ENCODE assay signal across 5 worm cellular contexts in genomic region chrIV:7723555-7723954, ce11.
TF ChIP-seq lines count a peak whose summit lies in the region.

No protein-coding gene starts in this region.

TF ChIP-seq in whole organism, L1 larva, 84 proteins besides CTCF, POLR2A, EP300 and RAD21:
- peak; percentile 16 for TF ChIP-seq nhr-71 (tag; optimal IDR thresholded peaks at IDR 0.05; lab: Kevin White, UChicago)
- peak; percentile 41 for TF ChIP-seq rnt-1 (tag; optimal IDR thresholded peaks at IDR 0.05; lab: Kevin White, UChicago)
- no peak for TF ChIP-seq nhr-84 (tag; optimal IDR thresholded peaks at IDR 0.05; lab: Kevin White, UChicago)
- TF ChIP-seq nhr-47 (tag; optimal IDR thresholded peaks at IDR 0.05; lab: Kevin White, UChicago): no peak

TF ChIP-seq in whole organism, L2 larva, 48 proteins besides CTCF, POLR2A, EP300 and RAD21:
- TF ChIP-seq F13H6.1 (tag; optimal IDR thresholded peaks at IDR 0.05; lab: Kevin White, UChicago) (peak; percentile 24), nhr-11 (tag; optimal IDR thresholded peaks at IDR 0.05; lab: Kevin White, UChicago) (no peak), unc-62 (GFP tag; optimal IDR thresholded peaks at IDR 0.05; lab: Kevin White, UChicago) (no peak), nhr-21 (tag; optimal IDR thresholded peaks at IDR 0.05; lab: Kevin White, UChicago) (no peak), nhr-23 (tag; optimal IDR thresholded peaks at IDR 0.05; lab: Kevin White, UChicago) (no peak), lsy-2 (tag; optimal IDR thresholded peaks at IDR 0.05; lab: Kevin White, UChicago) (peak in 1 of 2 experiments; percentile 20), nhr-77 (tag; optimal IDR thresholded peaks at IDR 0.05; lab: Kevin White, UChicago) (no peak), mab-5 (tag; optimal IDR thresholded peaks at IDR 0.05; lab: Kevin White, UChicago) (peak; percentile 48), unc-55 (GFP tag; optimal IDR thresholded peaks at IDR 0.05; lab: Kevin White, UChicago) (no peak), skn-1 (tag; optimal IDR thresholded peaks at IDR 0.05; lab: Kevin White, UChicago) (no peak), unc-39 (tag; optimal IDR thresholded peaks at IDR 0.05; lab: Kevin White, UChicago) (no peak)

TF ChIP-seq in whole organism, L3 larva, 47 proteins besides CTCF, POLR2A, EP300 and RAD21:
- TF ChIP-seq ztf-11 (tag; optimal IDR thresholded peaks at IDR 0.05; lab: Kevin White, UChicago) (no peak), hmg-11 (tag; optimal IDR thresholded peaks at IDR 0.05; lab: Kevin White, UChicago) (no peak), egl-5 (tag; optimal IDR thresholded peaks at IDR 0.05; lab: Kevin White, UChicago) (peak; percentile 76)
TF ChIP-seq in whole organism, L3 larva: peak in this region for 1.

TF ChIP-seq in whole organism, late embryonic, 69 proteins besides CTCF, POLR2A, EP300 and RAD21:
- TF ChIP-seq fax-1 (tag; optimal IDR thresholded peaks at IDR 0.05; lab: Kevin White, UChicago) (no peak), hlh-8 (tag; optimal IDR thresholded peaks at IDR 0.05; lab: Kevin White, UChicago) (no peak), odd-2 (tag; optimal IDR thresholded peaks at IDR 0.05; lab: Kevin White, UChicago) (no peak), mec-3 (tag; optimal IDR thresholded peaks at IDR 0.05; lab: Kevin White, UChicago; ENCODE audit: borderline replicate concordance) (no peak), lin-11 (tag; optimal IDR thresholded peaks at IDR 0.05; lab: Kevin White, UChicago) (no peak), rnt-1 (tag; optimal IDR thresholded peaks at IDR 0.05; lab: Kevin White, UChicago) (peak; percentile 22), ceh-18 (tag; optimal IDR thresholded peaks at IDR 0.05; lab: Kevin White, UChicago) (peak; percentile 44), unc-55 (GFP tag; optimal IDR thresholded peaks at IDR 0.05; lab: Kevin White, UChicago) (peak; percentile 95), ref-2 (tag; optimal IDR thresholded peaks at IDR 0.05; lab: Kevin White, UChicago) (no peak), ceh-45 (GFP tag; IDR thresholded peaks at IDR 0.05; lab: Robert Waterston, UW) (no peak)

TF ChIP-seq in whole organism, mixed stage, embryonic, 35 proteins besides CTCF, POLR2A, EP300 and RAD21:
- TF ChIP-seq ces-1 (GFP tag; optimal IDR thresholded peaks at IDR 0.05; lab: Kevin White, UChicago) (no peak), elt-3 (tag; optimal IDR thresholded peaks at IDR 0.05; lab: Kevin White, UChicago) (no peak), nhr-28 (tag; optimal IDR thresholded peaks at IDR 0.05; lab: Kevin White, UChicago) (no peak), nhr-2 (tag; optimal IDR thresholded peaks at IDR 0.05; lab: Kevin White, UChicago) (no peak), hlh-1 (tag; optimal IDR thresholded peaks at IDR 0.05; lab: Kevin White, UChicago) (no peak), unc-62 (GFP tag; optimal IDR thresholded peaks at IDR 0.05; lab: Kevin White, UChicago) (peak; percentile 95), M03D4.4 (tag; optimal IDR thresholded peaks at IDR 0.05; lab: Kevin White, UChicago) (no peak), lin-32 (GFP tag; optimal IDR thresholded peaks at IDR 0.05; lab: Kevin White, UChicago) (no peak), mep-1 (tag; optimal IDR thresholded peaks at IDR 0.05; lab: Kevin White, UChicago) (no peak), mab-5 (tag; optimal IDR thresholded peaks at IDR 0.05; lab: Kevin White, UChicago) (peak; percentile 5), nhr-76 (tag; optimal IDR thresholded peaks at IDR 0.05; lab: Kevin White, UChicago) (no peak), tbx-8 (GFP tag; optimal IDR thresholded peaks at IDR 0.05; lab: Kevin White, UChicago) (no peak), unc-120 (tag; optimal IDR thresholded peaks at IDR 0.05; lab: Kevin White, UChicago; ENCODE audit: poor library complexity, severe bottlenecking) (no peak), ceh-39 (tag; optimal IDR thresholded peaks at IDR 0.05; lab: Kevin White, UChicago) (no peak)

Comparison
In these comparisons a context has a peak if more than half of its experiments do, and no peak if none do; other contexts are left out.
1. Of the 10 proteins assayed by ChIP-seq in both whole organism, L1 larva and whole organism, late embryonic: peak only in whole organism, L1 larva: none; only in whole organism, late embryonic: none; in both: rnt-1; in neither: 9.